Fruit fly (Drosophila melanogaster) whole organism: ENCODE measurements around the gene Pus1.

Experiments used
- EcR ChIP-seq, 2 experiments: fragments of >200 bp; optimal IDR thresholded peaks; 2 replicates each; lab custom pipeline; 2017; ENCODE audit warnings: missing biosample characterization in 2 of 2, missing genetic modification characterization in 2 of 2, missing genetic modification reagents in 2 of 2
- pan ChIP-seq: fragments of >200 bp; optimal IDR thresholded peaks from 2 replicates; lab custom pipeline; 2017
- psq ChIP-seq: fragments of >200 bp; optimal IDR thresholded peaks from 2 replicates; lab custom pipeline; 2017
- usp ChIP-seq: fragments of >200 bp; optimal IDR thresholded peaks from 2 replicates; lab custom pipeline; 2017; ENCODE audit warnings: missing biosample characterization, missing genetic modification characterization, mixed read lengths

- TF ChIP-seq pan (lab: Kevin White, UChicago) (no peak), usp (GFP tag; lab: Kevin White, UChicago) (no peak), EcR (GFP tag; optimal IDR thresholded peaks at IDR 0.05; lab: Kevin White, UChicago) (no peak), psq (lab: Kevin White, UChicago) (no peak)
Observed at dm6 chr3R:20586409-20586808, 6.1 kb downstream of the Pus1 start.
